Worm (Caenorhabditis elegans) whole organism, L2 larva: Measurements from ENCODE around the gene Y102A5C.40.

Source experiments
- C34F6.9 ChIP-seq: fragments of 150-350 bp; optimal IDR thresholded peaks from 2 replicates; lab custom pipeline; 2014; ENCODE audit warnings: missing biosample characterization, missing genetic modification characterization
- F13H6.1 ChIP-seq: sonication (generic microtip); optimal IDR thresholded peaks from 2 replicates; lab custom pipeline; 2016; ENCODE audit warnings: missing genetic modification characterization, missing compliant biosample characterization
- ZK546.5 ChIP-seq: sonication (generic microtip); optimal IDR thresholded peaks from 2 replicates; lab custom pipeline; 2017; ENCODE audit warnings: missing biosample characterization, missing genetic modification characterization
- ceh-16 ChIP-seq: fragments of 150-350 bp; optimal IDR thresholded peaks from 2 replicates; lab custom pipeline; 2014; ENCODE audit warnings: missing biosample characterization, missing genetic modification characterization
- crh-2 ChIP-seq: sonication (generic microtip); optimal IDR thresholded peaks from 2 replicates; lab custom pipeline; 2017; ENCODE audit warnings: missing biosample characterization, missing genetic modification characterization
- fos-1 ChIP-seq: fragments of 150-350 bp; optimal IDR thresholded peaks from 2 replicates; lab custom pipeline; 2014; ENCODE audit warnings: missing biosample characterization, missing genetic modification characterization
- lsy-2 ChIP-seq, 2 experiments: fragments of 150-350 bp in 1 of 2; sonication (generic microtip) in 1 of 2; optimal IDR thresholded peaks; 2 replicates each; lab custom pipeline; 2014 to 2017; ENCODE audit warnings: missing biosample characterization in 2 of 2, missing genetic modification characterization in 2 of 2
- nhr-11 ChIP-seq: fragments of 150-350 bp; optimal IDR thresholded peaks from 2 replicates; lab custom pipeline; 2014; ENCODE audit warnings: missing biosample characterization, missing genetic modification characterization
- nhr-12 ChIP-seq: fragments of 150-350 bp; optimal IDR thresholded peaks from 2 replicates; lab custom pipeline; 2014; ENCODE audit warnings: missing biosample characterization, missing genetic modification characterization
- sma-3 ChIP-seq: sonication (generic microtip); optimal IDR thresholded peaks from 2 replicates; lab custom pipeline; 2016; ENCODE audit warnings: missing genetic modification reagents, missing genetic modification characterization, missing compliant biosample characterization
- unc-55 ChIP-seq: fragments of 150-350 bp; sonication (generic microtip); optimal IDR thresholded peaks from 3 replicates; lab custom pipeline; 2014; ENCODE audit warnings: missing biosample characterization, missing genetic modification reagents, missing genetic modification characterization
- zag-1 ChIP-seq: fragments of 150-350 bp; optimal IDR thresholded peaks from 2 replicates; lab custom pipeline; 2014; ENCODE audit warnings: missing biosample characterization, missing genetic modification characterization

- TF ChIP-seq F13H6.1 (tag; lab: Kevin White, UChicago) = no peak
- TF ChIP-seq nhr-12 (tag; lab: Kevin White, UChicago) = no peak
- TF ChIP-seq crh-2 (tag; lab: Kevin White, UChicago) = no peak
- TF ChIP-seq nhr-11 (tag; lab: Kevin White, UChicago) = no peak
- TF ChIP-seq ZK546.5 (tag; lab: Kevin White, UChicago) = no peak
- TF ChIP-seq zag-1 = no peak
- no peak for TF ChIP-seq sma-3
- no peak for TF ChIP-seq lsy-2 (tag; optimal IDR thresholded peaks at IDR 0.05; lab: Kevin White, UChicago)
- TF ChIP-seq ceh-16 (tag; lab: Kevin White, UChicago) = no peak
- no peak for TF ChIP-seq C34F6.9 (tag; lab: Kevin White, UChicago)
- no peak for TF ChIP-seq fos-1 (tag; lab: Kevin White, UChicago)
- TF ChIP-seq unc-55 (GFP tag; lab: Kevin White, UChicago) = no peak
Observed at ce11 chrV:17035850-17036249, 48.9 kb upstream of the Y102A5C.40 start, which contains the start of gene srz-94.
